Fruit fly (Drosophila melanogaster): ENCODE measurements around the gene yata.

Gene yata

dm6 chr3R:29763154-29763553, 14.1 kb downstream of the yata start (continued):
- TF ChIP-seq Ets65A (GFP tag) = peak; percentile 1
- no peak for TF ChIP-seq croc (GFP tag; conservative IDR thresholded peaks at IDR 0.05)
- TF ChIP-seq dysf (GFP tag; IDR thresholded peaks at IDR 0.05) = peak; percentile 47; the same call in 2 of the 3 replicates
- no peak for TF ChIP-seq ro (GFP tag; IDR thresholded peaks at IDR 0.05)
- TF ChIP-seq nerfin-1 (tag; optimal IDR thresholded peaks at IDR 0.05) = no peak
- no peak for TF ChIP-seq psq (GFP tag; optimal IDR thresholded peaks at IDR 0.05)
- peak; percentile 5 for TF ChIP-seq tx (GFP tag; optimal IDR thresholded peaks at IDR 0.05)
- TF ChIP-seq Gug (GFP tag; IDR thresholded peaks at IDR 0.05) = 0 out of 4 replicates have a peak, but pooled peaks have one; percentile 27
- TF ChIP-seq CG18599 (GFP tag; optimal IDR thresholded peaks at IDR 0.05) = peak; percentile 21
- TF ChIP-seq Poxn (GFP tag; IDR thresholded peaks at IDR 0.05) = no peak
- no peak for TF ChIP-seq trh (GFP tag; optimal IDR thresholded peaks at IDR 0.05)
- TF ChIP-seq CG14667 (GFP tag; IDR thresholded peaks at IDR 0.05) = no peak
- TF ChIP-seq prd (optimal IDR thresholded peaks at IDR 0.05) = no peak
- TF ChIP-seq prd (GFP tag; IDR thresholded peaks at IDR 0.05) = peak; percentile 73
- peak; percentile 52 for TF ChIP-seq CG11504 (tag; optimal IDR thresholded peaks at IDR 0.05)
- no peak for TF ChIP-seq ssp (GFP tag; IDR thresholded peaks at IDR 0.05)
- TF ChIP-seq HLH3B (GFP tag; IDR thresholded peaks at IDR 0.05) = no peak
- TF ChIP-seq CG32772 (GFP tag; IDR thresholded peaks at IDR 0.05) = 0 out of 2 replicates have a peak, but pooled peaks have one; percentile 20
- TF ChIP-seq CG15479 (GFP tag; optimal IDR thresholded peaks at IDR 0.05) = no peak
- no peak for TF ChIP-seq Meics (GFP tag; optimal IDR thresholded peaks at IDR 0.05)
- peak; percentile 51 for TF ChIP-seq ind (GFP tag; optimal IDR thresholded peaks at IDR 0.05)
- no peak for TF ChIP-seq CG5953 (GFP tag; IDR thresholded peaks at IDR 0.05)
- TF ChIP-seq seq (GFP tag; IDR thresholded peaks at IDR 0.05) = no peak
- TF ChIP-seq BEAF-32 (GFP tag; optimal IDR thresholded peaks at IDR 0.05) = no peak
- TF ChIP-seq Myb (GFP tag; optimal IDR thresholded peaks at IDR 0.05) = no peak
- TF ChIP-seq Trl (optimal IDR thresholded peaks at IDR 0.05) = no peak
- TF ChIP-seq Trl (GFP tag; optimal IDR thresholded peaks at IDR 0.05) = no peak
- no peak for TF ChIP-seq pros (GFP tag; optimal IDR thresholded peaks at IDR 0.05)
- peak; percentile 26; the same call in 1 of the 2 replicates for TF ChIP-seq stc (GFP tag; IDR thresholded peaks at IDR 0.05)
- no peak for TF ChIP-seq CrebB (tag; optimal IDR thresholded peaks at IDR 0.05)
- TF ChIP-seq Neu2 (GFP tag; optimal IDR thresholded peaks at IDR 0.05; ENCODE audit: borderline replicate concordance) = no peak
- no peak for TF ChIP-seq CG17612 (GFP tag; IDR thresholded peaks at IDR 0.05)
- TF ChIP-seq CG30403 (GFP tag; optimal IDR thresholded peaks at IDR 0.05) = peak; percentile 31
- TF ChIP-seq ac (GFP tag; optimal IDR thresholded peaks at IDR 0.05) = no peak
- TF ChIP-seq grn (GFP tag; optimal IDR thresholded peaks at IDR 0.05) = no peak
- no peak for TF ChIP-seq CG7928 (GFP tag; optimal IDR thresholded peaks at IDR 0.05)
- TF ChIP-seq CG13123 (GFP tag; optimal IDR thresholded peaks at IDR 0.05) = no peak
- TF ChIP-seq Pdp1 (GFP tag; optimal IDR thresholded peaks at IDR 0.05) = peak; percentile 7 to 8
- TF ChIP-seq chinmo (GFP tag; IDR thresholded peaks at IDR 0.05; ENCODE audit: partially characterized antibody) = no peak
- TF ChIP-seq CG6254 (GFP tag; optimal IDR thresholded peaks at IDR 0.05) = no peak
- TF ChIP-seq bowl (GFP tag; IDR thresholded peaks at IDR 0.05) = no peak
- TF ChIP-seq trem (tag; optimal IDR thresholded peaks at IDR 0.05) = no peak
- no peak for TF ChIP-seq Spps (tag; optimal IDR thresholded peaks at IDR 0.05)
- no peak for TF ChIP-seq maf-S (GFP tag; optimal IDR thresholded peaks at IDR 0.05)
- TF ChIP-seq CG17385 (GFP tag; optimal IDR thresholded peaks at IDR 0.05) = peak; percentile 9
- TF ChIP-seq CG8478 (optimal IDR thresholded peaks at IDR 0.05) = no peak
- no peak for TF ChIP-seq exex (tag; optimal IDR thresholded peaks at IDR 0.05)
- TF ChIP-seq jumu (GFP tag; optimal IDR thresholded peaks at IDR 0.05) = no peak
- TF ChIP-seq btn (GFP tag; optimal IDR thresholded peaks at IDR 0.05) = no peak
- peak; percentile 13 for TF ChIP-seq nmo (GFP tag; optimal IDR thresholded peaks at IDR 0.05)
- TF ChIP-seq CG10267 (tag; optimal IDR thresholded peaks at IDR 0.05) = peak; percentile 12
- TF ChIP-seq hkb (optimal IDR thresholded peaks at IDR 0.05) = no peak
- TF ChIP-seq hkb (GFP tag; IDR thresholded peaks at IDR 0.05) = 0 out of 2 replicates have a peak, but pooled peaks have one; percentile 29

Measured in whole organism, embryonic.